Worm (Caenorhabditis elegans) whole organism, young adult: ENCODE data around the gene R08C7.4.
A peak's percentile ranks its signal among the peaks of the same experiment; 100 is the strongest.

Experiments
- B0035.1 ChIP-seq: sonication (generic microtip); optimal IDR thresholded peaks from 2 replicates; lab custom pipeline; 2016; ENCODE audit warnings: missing genetic modification characterization, mild to moderate bottlenecking, missing compliant biosample characterization, missing genotype, missing genetic modification reagents
- C06A6.2 ChIP-seq: fragments of 200-800 bp; sonication (Bioruptor generic); conservative IDR thresholded peaks from 2 replicates; pipeline ENCODE4 v1.3.6; 2022; ENCODE audit warnings: missing genetic modification characterization, missing compliant biosample characterization
- F39B2.1 ChIP-seq: fragments of 200-800 bp; sonication (Bioruptor generic); IDR thresholded peaks from 2 replicates; pipeline ENCODE4 v1.3.6; 2022; ENCODE audit warnings: missing genetic modification reagents, missing genetic modification characterization, missing compliant biosample characterization
- F55B11.4 ChIP-seq: sonication (generic microtip); optimal IDR thresholded peaks from 2 replicates; lab custom pipeline; 2016; ENCODE audit warnings: missing compliant biosample characterization, missing genetic modification characterization, borderline replicate concordance; ENCODE audit not compliant: insufficient read depth
- F57A8.1 ChIP-seq: fragments of 200-800 bp; sonication (Bioruptor generic); optimal IDR thresholded peaks from 2 replicates; lab custom pipeline; 2018; ENCODE audit warnings: mild to moderate bottlenecking, missing genetic modification characterization, moderate library complexity, missing compliant biosample characterization
- Y53F4B.3 ChIP-seq: fragments of 200-800 bp; sonication (Bioruptor generic); IDR thresholded peaks from 2 replicates; pipeline ENCODE4 v1.3.6; 2022; ENCODE audit warnings: missing genetic modification reagents, missing genetic modification characterization, missing compliant biosample characterization
- Y53G8AR.9 ChIP-seq: fragments of 200-800 bp; sonication (Bioruptor generic); conservative IDR thresholded peaks from 2 replicates; pipeline ENCODE4 v1.3.6; 2022; ENCODE audit warnings: missing genetic modification reagents, missing genetic modification characterization, missing compliant biosample characterization
- Y79H2A.3 ChIP-seq: fragments of 200-800 bp; sonication (Bioruptor generic); conservative IDR thresholded peaks from 2 replicates; pipeline ENCODE4 v1.3.6; 2022; ENCODE audit warnings: missing genetic modification reagents, missing genetic modification characterization, missing compliant biosample characterization
- akir-1 ChIP-seq: fragments of 200-800 bp; sonication (Bioruptor generic); optimal IDR thresholded peaks from 2 replicates; lab custom pipeline; 2018; ENCODE audit warnings: mild to moderate bottlenecking, missing genetic modification characterization, moderate library complexity, missing compliant biosample characterization
- atf-7 ChIP-seq: sonication (generic microtip); optimal IDR thresholded peaks from 2 replicates; lab custom pipeline; 2017; ENCODE audit warnings: mild to moderate bottlenecking, missing genetic modification characterization, missing compliant biosample characterization
- attf-3 ChIP-seq: fragments of 200-800 bp; sonication (Bioruptor generic); conservative IDR thresholded peaks from 2 replicates; pipeline ENCODE4 v1.3.6; 2022; ENCODE audit warnings: missing genetic modification reagents, missing genetic modification characterization, missing compliant biosample characterization
- attf-5 ChIP-seq: fragments of 200-800 bp; sonication (Bioruptor generic); optimal IDR thresholded peaks from 2 replicates; lab custom pipeline; 2018; ENCODE audit warnings: mild to moderate bottlenecking, missing genetic modification characterization, missing compliant biosample characterization
- ccch-3 ChIP-seq: fragments of 200-800 bp; sonication (Bioruptor generic); optimal IDR thresholded peaks from 2 replicates; lab custom pipeline; 2018; ENCODE audit warnings: mild to moderate bottlenecking, missing genetic modification characterization, missing compliant biosample characterization
- ceh-100 ChIP-seq: fragments of 200-800 bp; sonication (Bioruptor generic); IDR thresholded peaks from 2 replicates; pipeline ENCODE4 v1.3.6; 2022; ENCODE audit warnings: missing genetic modification reagents, missing genetic modification characterization, missing compliant biosample characterization
- ceh-40 ChIP-seq: fragments of 200-800 bp; sonication (Bioruptor generic); IDR thresholded peaks from 2 replicates; pipeline ENCODE4 v1.3.6; 2022; ENCODE audit warnings: missing genetic modification characterization, missing compliant biosample characterization
- ceh-91 ChIP-seq: fragments of 200-800 bp; sonication (Bioruptor generic); IDR thresholded peaks from 2 replicates; pipeline ENCODE4 v1.3.6; 2022; ENCODE audit warnings: missing genetic modification reagents, missing genetic modification characterization, missing compliant biosample characterization
- dox-1 ChIP-seq: fragments of 200-800 bp; sonication (Bioruptor generic); IDR thresholded peaks from 2 replicates; pipeline ENCODE4 v1.3.6; 2022; ENCODE audit warnings: missing genetic modification reagents, missing genetic modification characterization, missing compliant biosample characterization
- efl-1 ChIP-seq: fragments of 150-350 bp; optimal IDR thresholded peaks from 2 replicates; lab custom pipeline; 2014; ENCODE audit warnings: missing biosample characterization, missing genetic modification reagents, missing genetic modification characterization
- egl-18 ChIP-seq: fragments of 200-800 bp; sonication (Bioruptor generic); IDR thresholded peaks from 2 replicates; pipeline ENCODE4 v1.3.6; 2022; ENCODE audit warnings: missing genetic modification reagents, missing genetic modification characterization, missing compliant biosample characterization
- egl-44 ChIP-seq: fragments of 200-800 bp; sonication (Bioruptor generic); IDR thresholded peaks from 2 replicates; pipeline ENCODE4 v1.3.6; 2022; ENCODE audit warnings: missing genetic modification reagents, missing genetic modification characterization, missing compliant biosample characterization
- egrh-3 ChIP-seq: fragments of 200-800 bp; sonication (Bioruptor generic); IDR thresholded peaks from 2 replicates; pipeline ENCODE4 v1.3.6; 2022; ENCODE audit warnings: missing genetic modification reagents, missing genetic modification characterization, missing compliant biosample characterization
- him-1 ChIP-seq: sonication (generic microtip); optimal IDR thresholded peaks from 2 replicates; lab custom pipeline; 2016; ENCODE audit warnings: missing genotype, missing genetic modification reagents, missing genetic modification characterization, missing compliant biosample characterization
- hlh-12 ChIP-seq: sonication (generic microtip); optimal IDR thresholded peaks from 2 replicates; lab custom pipeline; 2016; ENCODE audit warnings: missing genetic modification characterization, missing compliant biosample characterization
- hsf-1 ChIP-seq: fragments of 200-800 bp; sonication (Bioruptor generic); IDR thresholded peaks from 2 replicates; pipeline ENCODE4 v1.3.6; 2022; ENCODE audit warnings: missing genetic modification reagents, missing genetic modification characterization, missing compliant biosample characterization
- lin-26 ChIP-seq: fragments of 200-800 bp; sonication (Bioruptor generic); IDR thresholded peaks from 2 replicates; pipeline ENCODE4 v1.3.6; 2022; ENCODE audit warnings: missing genetic modification reagents, missing genetic modification characterization, missing compliant biosample characterization
- lin-35 ChIP-seq, 3 experiments: fragments of 150-350 bp in 2 of 3; sonication (generic microtip) in 1 of 3; optimal IDR thresholded peaks; 2 replicates each; lab custom pipeline; 2014 to 2018; ENCODE audit warnings: missing biosample characterization in 3 of 3, missing genetic modification characterization in 3 of 3, missing genetic modification reagents in 3 of 3
- lir-1 ChIP-seq: fragments of 200-800 bp; sonication (Bioruptor generic); conservative IDR thresholded peaks from 2 replicates; pipeline ENCODE4 v1.3.6; 2022; ENCODE audit warnings: missing genetic modification reagents, missing genetic modification characterization, missing compliant biosample characterization
- lsl-1 ChIP-seq: fragments of 200-800 bp; sonication (Bioruptor generic); optimal IDR thresholded peaks from 2 replicates; lab custom pipeline; 2018; ENCODE audit warnings: mild to moderate bottlenecking, missing genetic modification characterization, moderate library complexity, missing compliant biosample characterization
- madf-3 ChIP-seq: fragments of 200-800 bp; sonication (Bioruptor generic); IDR thresholded peaks from 2 replicates; pipeline ENCODE4 v1.3.6; 2022; ENCODE audit warnings: missing genetic modification reagents, missing genetic modification characterization, missing compliant biosample characterization
- madf-8 ChIP-seq: fragments of 200-800 bp; sonication (Bioruptor generic); conservative IDR thresholded peaks from 2 replicates; pipeline ENCODE4 v1.3.6; 2022; ENCODE audit warnings: missing genetic modification reagents, missing genetic modification characterization, missing compliant biosample characterization
- nfya-1 ChIP-seq: sonication (generic microtip); optimal IDR thresholded peaks from 2 replicates; lab custom pipeline; 2017; ENCODE audit warnings: antibody characterized with exemption, missing compliant biosample characterization, missing genetic modification characterization, borderline replicate concordance; ENCODE audit not compliant: insufficient read depth
- nhr-120 ChIP-seq: fragments of 200-800 bp; sonication (Bioruptor generic); IDR thresholded peaks from 2 replicates; pipeline ENCODE4 v1.3.6; 2022; ENCODE audit warnings: missing genetic modification characterization, missing compliant biosample characterization
- nhr-90 ChIP-seq: sonication (generic microtip); optimal IDR thresholded peaks from 2 replicates; lab custom pipeline; 2016; ENCODE audit warnings: missing genotype, mild to moderate bottlenecking, missing genetic modification characterization, missing compliant biosample characterization
- repo-1 ChIP-seq: sonication (generic microtip); optimal IDR thresholded peaks from 2 replicates; lab custom pipeline; 2017; ENCODE audit warnings: mild to moderate bottlenecking, missing genetic modification characterization, missing compliant biosample characterization
- sea-2 ChIP-seq: fragments of 200-800 bp; sonication (Bioruptor generic); IDR thresholded peaks from 2 replicates; pipeline ENCODE4 v1.3.6; 2022; ENCODE audit warnings: missing genetic modification characterization, missing compliant biosample characterization
- snpc-1.1 ChIP-seq: sonication (generic microtip); optimal IDR thresholded peaks from 2 replicates; lab custom pipeline; 2017; ENCODE audit warnings: missing genetic modification characterization, mild to moderate bottlenecking, missing compliant biosample characterization, antibody characterized with exemption, moderate library complexity, missing genotype, missing genetic modification reagents; ENCODE audit not compliant: insufficient read depth
- snpc-3.4 ChIP-seq: sonication (generic microtip); optimal IDR thresholded peaks from 2 replicates; lab custom pipeline; 2017; ENCODE audit warnings: missing genetic modification characterization, mild to moderate bottlenecking, missing compliant biosample characterization, antibody characterized with exemption, moderate library complexity, missing genotype, missing genetic modification reagents
- snpc-4 ChIP-seq, 5 experiments: fragments of 150-350 bp in 1 of 5; sonication (generic microtip) in 4 of 5; optimal IDR thresholded peaks; 2 replicates each; lab custom pipeline; 2014 to 2018; ENCODE audit warnings: missing genetic modification characterization in 5 of 5, missing biosample characterization in 3 of 5, antibody characterized with exemption in 2 of 5, mild to moderate bottlenecking in 2 of 5, missing compliant biosample characterization in 2 of 5, missing genotype in 2 of 5, moderate library complexity in 2 of 5, missing genetic modification reagents in 1 of 5
- somi-1 ChIP-seq: fragments of 200-800 bp; sonication (Bioruptor generic); optimal IDR thresholded peaks from 2 replicates; lab custom pipeline; 2018; ENCODE audit warnings: mild to moderate bottlenecking, missing genetic modification characterization, missing compliant biosample characterization
- sptf-2 ChIP-seq: fragments of 200-800 bp; sonication (Bioruptor generic); optimal IDR thresholded peaks from 2 replicates; lab custom pipeline; 2018; ENCODE audit warnings: mild to moderate bottlenecking, missing genetic modification characterization, missing compliant biosample characterization
- unc-130 ChIP-seq: sonication (generic microtip); optimal IDR thresholded peaks from 2 replicates; lab custom pipeline; 2016; ENCODE audit warnings: missing genetic modification reagents, missing genetic modification characterization, missing compliant biosample characterization
- zfh-2 ChIP-seq: fragments of 200-800 bp; sonication (Bioruptor generic); conservative IDR thresholded peaks from 2 replicates; pipeline ENCODE4 v1.3.6; 2022; ENCODE audit warnings: missing genetic modification reagents, missing genetic modification characterization, missing compliant biosample characterization
- ztf-18 ChIP-seq: sonication (generic microtip); optimal IDR thresholded peaks from 2 replicates; lab custom pipeline; 2016; ENCODE audit warnings: missing genotype, mild to moderate bottlenecking, missing genetic modification characterization, missing compliant biosample characterization
- ztf-25 ChIP-seq: fragments of 200-800 bp; sonication (Bioruptor generic); IDR thresholded peaks from 2 replicates; pipeline ENCODE4 v1.3.6; 2022; ENCODE audit warnings: missing genetic modification reagents, missing genetic modification characterization, missing compliant biosample characterization
- ztf-26 ChIP-seq: sonication (generic microtip); optimal IDR thresholded peaks from 2 replicates; lab custom pipeline; 2017; ENCODE audit warnings: missing genetic modification characterization, missing compliant biosample characterization

Gene R08C7.4

DNA sequence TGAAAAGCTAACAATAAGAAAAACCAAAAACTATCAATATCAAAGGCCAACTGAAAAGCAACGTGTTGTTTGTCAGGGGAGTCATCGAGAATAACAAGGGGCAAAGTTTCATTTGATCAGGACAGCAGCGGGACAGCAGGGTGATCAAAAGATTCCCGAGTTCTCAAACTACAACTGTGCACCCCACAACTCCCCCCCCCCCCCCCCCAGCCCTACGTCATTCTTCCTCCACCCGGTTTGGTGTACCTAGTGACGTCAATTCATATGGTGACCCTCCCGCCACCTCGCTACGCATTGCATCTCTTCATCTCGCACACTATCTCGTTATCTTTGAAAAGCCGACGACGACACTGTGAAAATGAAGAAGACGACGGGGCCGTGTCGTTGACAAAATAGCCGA, 38.9 kb downstream of the R08C7.4 start (continued):
- TF ChIP-seq B0035.1 (tag; lab: Kevin White, UChicago) (no peak), ceh-40 (GFP tag; lab: Robert Waterston, UW) (no peak), dox-1 (GFP tag; lab: Robert Waterston, UW) (peak; percentile 51; the same call in 1 of the 2 replicates), unc-130 (GFP tag; lab: Kevin White, UChicago) (no peak), ceh-91 (GFP tag; lab: Robert Waterston, UW) (no peak), F55B11.4 (tag; lab: Kevin White, UChicago) (no peak), lsl-1 (GFP tag; lab: Kevin White, UChicago) (no peak), somi-1 (GFP tag; lab: Kevin White, UChicago) (peak; percentile 16), madf-8 (GFP tag; lab: Robert Waterston, UW) (no peak), snpc-1.1 (tag; lab: Kevin White, UChicago) (no peak), nfya-1 (no peak), nhr-120 (GFP tag; lab: Robert Waterston, UW) (no peak), F39B2.1 (GFP tag; lab: Robert Waterston, UW) (no peak), ztf-18 (tag; lab: Kevin White, UChicago) (no peak), nhr-90 (tag; lab: Kevin White, UChicago) (no peak), zfh-2 (GFP tag; lab: Robert Waterston, UW) (peak; percentile 79), ztf-25 (GFP tag; lab: Robert Waterston, UW) (no peak), snpc-4 (GFP tag; optimal IDR thresholded peaks at IDR 0.05; lab: Kevin White, UChicago) (no peak), snpc-4 (tag; optimal IDR thresholded peaks at IDR 0.05; lab: Kevin White, UChicago) (no peak), Y53F4B.3 (GFP tag; lab: Robert Waterston, UW) (no peak), egl-18 (GFP tag; lab: Robert Waterston, UW) (no peak), sptf-2 (GFP tag; lab: Kevin White, UChicago) (no peak), F57A8.1 (GFP tag; lab: Kevin White, UChicago) (no peak), egrh-3 (GFP tag; lab: Robert Waterston, UW) (peak; percentile 51; the same call in 1 of the 2 replicates), sea-2 (GFP tag; lab: Robert Waterston, UW) (no peak), ceh-100 (GFP tag; lab: Robert Waterston, UW) (no peak)
- TF ChIP-seq, all 124 proteins: peak for 16

DNA sequence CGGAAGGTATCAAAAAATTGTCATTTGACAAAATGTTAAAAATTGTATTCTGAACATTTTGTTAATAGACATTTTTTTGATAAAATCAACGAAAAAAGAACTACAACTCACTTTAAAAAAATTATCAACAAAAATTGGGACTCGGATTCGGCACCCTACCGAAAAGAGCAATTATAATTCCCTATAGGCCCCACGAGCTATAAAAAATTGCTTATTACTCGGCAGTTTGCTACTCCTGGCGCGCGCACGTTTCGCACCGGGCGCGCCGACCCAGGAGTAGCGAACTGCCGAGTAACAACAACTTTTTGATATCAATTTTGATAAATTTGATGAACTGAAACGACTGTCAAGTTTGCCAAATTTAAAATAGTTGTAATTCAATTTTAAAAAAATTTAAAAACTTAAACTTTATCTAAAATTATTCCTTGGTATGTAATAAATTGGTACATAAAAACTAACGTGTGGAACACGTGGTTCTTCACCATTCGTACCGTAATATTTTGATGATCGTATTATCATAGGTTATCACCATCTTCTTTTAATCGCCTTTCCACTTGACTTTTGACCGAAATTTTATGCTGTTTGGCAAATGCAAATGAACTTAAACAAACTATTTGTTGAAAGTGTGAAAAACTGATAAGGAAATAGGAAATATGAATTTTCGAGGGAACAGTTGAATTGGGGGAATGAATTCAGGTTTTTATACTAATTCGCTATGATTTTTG, 40.7 kb downstream of the R08C7.4 start:
- TF ChIP-seq attf-5 (GFP tag; lab: Kevin White, UChicago) = no peak
- TF ChIP-seq attf-3 = no peak
- no peak for TF ChIP-seq lir-1 (GFP tag; lab: Robert Waterston, UW)
- TF ChIP-seq him-1 (tag; lab: Kevin White, UChicago) = no peak
- TF ChIP-seq egrh-3 (GFP tag; lab: Robert Waterston, UW) = no peak
- TF ChIP-seq hsf-1 = no peak
- no peak for TF ChIP-seq ceh-91 (GFP tag; lab: Robert Waterston, UW)
- TF ChIP-seq Y79H2A.3 = no peak
- no peak for TF ChIP-seq C06A6.2 (GFP tag; lab: Robert Waterston, UW)
- no peak for TF ChIP-seq lin-35 (GFP tag; optimal IDR thresholded peaks at IDR 0.05; lab: Kevin White, UChicago)
- no peak for TF ChIP-seq hlh-12 (tag; lab: Kevin White, UChicago)
- no peak for TF ChIP-seq madf-8 (GFP tag; lab: Robert Waterston, UW)
- TF ChIP-seq sea-2 (GFP tag; lab: Robert Waterston, UW) = no peak
- TF ChIP-seq ceh-100 (GFP tag; lab: Robert Waterston, UW) = no peak
- no peak for TF ChIP-seq akir-1 (GFP tag; lab: Kevin White, UChicago)
- no peak for TF ChIP-seq snpc-3.4 (tag; lab: Kevin White, UChicago)
- no peak for TF ChIP-seq egl-44
- TF ChIP-seq ztf-25 (GFP tag; lab: Robert Waterston, UW) = no peak
- TF ChIP-seq efl-1 (GFP tag; lab: Kevin White, UChicago) = no peak
- peak; percentile 28 for TF ChIP-seq atf-7 (tag; lab: Kevin White, UChicago)
- TF ChIP-seq ccch-3 (GFP tag; lab: Kevin White, UChicago) = no peak
- peak; percentile 23 for TF ChIP-seq repo-1 (tag; lab: Kevin White, UChicago)
- TF ChIP-seq lin-26 (GFP tag; lab: Robert Waterston, UW) = 0 out of 2 replicates have a peak, but pooled peaks have one; percentile 54
- no peak for TF ChIP-seq Y53G8AR.9
- no peak for TF ChIP-seq ztf-26 (tag; lab: Kevin White, UChicago)
- TF ChIP-seq madf-3 (GFP tag; lab: Robert Waterston, UW) = 0 out of 2 replicates have a peak, but pooled peaks have one; percentile 50
